Fruit fly (Drosophila melanogaster): Measurements from ENCODE around the gene CG14435.

The CG14435 gene

dm6 chrX:6867175-6868023 lies 23.7 kb upstream of the CG14435 start, which contains the start of gene CG14434 (continued):
- TF ChIP-seq Tbp (GFP tag; optimal IDR thresholded peaks at IDR 0.05) (no peak), CG2129 (GFP tag; IDR thresholded peaks at IDR 0.05; ENCODE audit: partially characterized antibody) (no peak), CG1603 (tag; optimal IDR thresholded peaks at IDR 0.05) (peak; percentile 12), stwl (tag; optimal IDR thresholded peaks at IDR 0.05) (no peak), NFAT (GFP tag; IDR thresholded peaks at IDR 0.05) (peak; percentile 38; the same call in 1 of the 2 replicates), gsb (GFP tag; IDR thresholded peaks at IDR 0.05) (no peak), CG12299 (tag; optimal IDR thresholded peaks at IDR 0.05) (peak; percentile 37), lola (GFP tag; optimal IDR thresholded peaks at IDR 0.05) (peak in 2 of 3 experiments; percentile 14 to 94), fd96Cb (tag; optimal IDR thresholded peaks at IDR 0.05) (peak; percentile 86), ase (GFP tag; IDR thresholded peaks at IDR 0.05) (peak; percentile 16; the same call in 2 of the 3 replicates), ab (GFP tag; optimal IDR thresholded peaks at IDR 0.05) (no peak), B-H1 (GFP tag; IDR thresholded peaks at IDR 0.05) (peak; percentile 13; the same call in 2 of the 3 replicates), trem (tag; optimal IDR thresholded peaks at IDR 0.05) (peak; percentile 45), CG9797 (GFP tag; optimal IDR thresholded peaks at IDR 0.05) (no peak), PHDP (tag; optimal IDR thresholded peaks at IDR 0.05) (peak; percentile 71), CG11504 (tag; optimal IDR thresholded peaks at IDR 0.05) (peak; percentile 90), sens (GFP tag) (peak; percentile 97), CG4617 (GFP tag; optimal IDR thresholded peaks at IDR 0.05; ENCODE audit: borderline replicate concordance) (peak; percentile 7), CG13894 (tag; optimal IDR thresholded peaks at IDR 0.05) (peak; percentile 76), fd102C (GFP tag; optimal IDR thresholded peaks at IDR 0.05) (no peak), Neu2 (GFP tag; optimal IDR thresholded peaks at IDR 0.05; ENCODE audit: borderline replicate concordance) (no peak), CG2889 (GFP tag; IDR thresholded peaks at IDR 0.05) (no peak; the same call in 2 of the 3 replicates), ac (GFP tag; optimal IDR thresholded peaks at IDR 0.05) (no peak), rib (GFP tag; IDR thresholded peaks at IDR 0.05) (peak; percentile 60; the same call in 1 of the 2 replicates), Hr3 (GFP tag; optimal IDR thresholded peaks at IDR 0.05) (peak; percentile 84), Fer3 (tag; optimal IDR thresholded peaks at IDR 0.05) (peak; percentile 53), amos (GFP tag; IDR thresholded peaks at IDR 0.05; ENCODE audit: partially characterized antibody) (0 out of 2 replicates have a peak, but pooled peaks have one; percentile 6), CG6272 (GFP tag; IDR thresholded peaks at IDR 0.05) (no peak), btn (GFP tag; optimal IDR thresholded peaks at IDR 0.05) (no peak), disco-r (GFP tag; optimal IDR thresholded peaks at IDR 0.05) (peak; percentile 44), CG17186 (GFP tag; optimal IDR thresholded peaks at IDR 0.05) (peak; percentile 22), so (GFP tag; IDR thresholded peaks at IDR 0.05) (peak; percentile 45; the same call in 1 of the 3 replicates), twi (tag; optimal IDR thresholded peaks at IDR 0.05) (peak; percentile 71), E2f1 (GFP tag; IDR thresholded peaks at IDR 0.05) (peak; percentile 29), schlank (tag; optimal IDR thresholded peaks at IDR 0.05) (no peak), ind (GFP tag; optimal IDR thresholded peaks at IDR 0.05) (peak; percentile 73), CG13424 (tag; optimal IDR thresholded peaks at IDR 0.05) (peak; percentile 84), corto (GFP tag; optimal IDR thresholded peaks at IDR 0.05) (no peak), CG12744 (GFP tag; optimal IDR thresholded peaks at IDR 0.05) (peak; percentile 51), CG13296 (GFP tag; optimal IDR thresholded peaks at IDR 0.05) (peak; percentile 64), crc (GFP tag; optimal IDR thresholded peaks at IDR 0.05) (peak; percentile 57), nau (GFP tag; optimal IDR thresholded peaks at IDR 0.05) (peak; percentile 47), HHEX (GFP tag; optimal IDR thresholded peaks at IDR 0.05) (peak; percentile 77), tna (GFP tag; IDR thresholded peaks at IDR 0.05; ENCODE audit: partially characterized antibody) (no peak), CG3163 (GFP tag; optimal IDR thresholded peaks at IDR 0.05) (no peak), Hr51 (GFP tag; optimal IDR thresholded peaks at IDR 0.05) (peak; percentile 21 to 84), CG3407 (GFP tag; optimal IDR thresholded peaks at IDR 0.05) (peak; percentile 71), grn (GFP tag; optimal IDR thresholded peaks at IDR 0.05) (no peak)

Data from whole organism, embryonic.